Worm (Caenorhabditis elegans): Measurements from ENCODE around the gene K07F5.17.

DNA sequence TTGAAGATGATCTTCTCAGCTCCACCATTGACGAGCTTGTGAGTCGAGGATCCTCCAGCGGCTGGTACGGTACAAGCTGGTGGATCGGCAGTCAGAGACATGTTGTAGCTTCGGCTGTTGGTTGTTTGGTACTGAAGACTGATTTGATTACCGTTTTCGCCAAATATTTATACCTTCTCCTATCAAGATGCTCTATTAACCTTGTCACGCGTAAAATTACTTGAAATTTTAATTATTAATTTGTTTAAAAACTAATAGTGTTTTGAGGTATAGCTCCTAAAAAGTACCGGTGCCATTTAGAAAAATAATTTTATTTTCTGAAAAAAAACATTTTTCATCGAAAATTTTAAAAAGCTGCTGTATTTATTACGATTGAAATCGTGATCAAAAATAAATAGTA, 8.8 kb downstream of the K07F5.17 start, which contains the start of gene ssp-10:
- no peak for TF ChIP-seq W03F9.2 (tag; optimal IDR thresholded peaks at IDR 0.05)
- TF ChIP-seq him-1 (tag; optimal IDR thresholded peaks at IDR 0.05): no peak
